Worm (Caenorhabditis elegans): Measurements from ENCODE around the gene acp-3.

DNA sequence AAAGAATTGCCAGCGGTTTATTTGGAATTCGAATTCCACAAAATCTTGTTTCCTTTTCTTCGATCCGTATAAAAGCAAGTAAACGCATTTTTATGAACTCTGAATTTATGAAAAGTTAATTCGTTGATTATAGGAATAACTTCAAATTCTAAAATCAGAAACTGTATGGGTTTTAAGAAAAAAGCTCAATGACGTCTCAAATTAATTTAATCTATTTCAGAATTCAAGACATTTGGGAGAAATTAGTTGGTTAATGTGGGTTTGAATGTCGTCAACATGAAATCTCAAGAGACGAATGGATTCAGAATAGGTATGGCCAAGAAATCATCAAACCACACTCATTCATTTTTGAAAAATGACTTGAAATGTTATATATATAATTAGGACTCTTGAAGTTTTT is 40.9 kb downstream of the acp-3 start, which contains the start of gene F49E12.7:
- TF ChIP-seq ama-1 (optimal IDR thresholded peaks at IDR 0.05) (no peak), aly-1 (tag; optimal IDR thresholded peaks at IDR 0.05) (no peak), scrt-1 (GFP tag; IDR thresholded peaks at IDR 0.05) (no peak), flt-1 (GFP tag; IDR thresholded peaks at IDR 0.05) (no peak), hmg-4 (GFP tag; optimal IDR thresholded peaks at IDR 0.05) (no peak), pes-1 (GFP tag; IDR thresholded peaks at IDR 0.05) (no peak), hnd-1 (tag; optimal IDR thresholded peaks at IDR 0.05) (no peak)

Measured in whole organism, early embryonic.